Worm (Caenorhabditis elegans) whole organism, L3 larva: ENCODE results near the gene Y60A3A.24.

Source experiments
- ceh-28 ChIP-seq: fragments of 150-350 bp; optimal IDR thresholded peaks from 2 replicates; lab custom pipeline; 2014; ENCODE audit warnings: missing biosample characterization, missing genetic modification reagents, missing genetic modification characterization
- fos-1 ChIP-seq: fragments of 150-350 bp; optimal IDR thresholded peaks from 2 replicates; lab custom pipeline; 2014; ENCODE audit warnings: missing biosample characterization, missing genetic modification characterization
- nhr-237 ChIP-seq: fragments of 150-350 bp; optimal IDR thresholded peaks from 2 replicates; lab custom pipeline; 2014; ENCODE audit warnings: missing biosample characterization, missing genetic modification characterization
- nhr-43 ChIP-seq: sonication (generic microtip); optimal IDR thresholded peaks from 2 replicates; lab custom pipeline; 2016; ENCODE audit warnings: mild to moderate bottlenecking, missing genetic modification characterization, missing compliant biosample characterization; ENCODE audit not compliant: poor library complexity, severe bottlenecking

- no peak for TF ChIP-seq ceh-28 (tag; lab: Kevin White, UChicago)
- no peak for TF ChIP-seq nhr-237 (tag; lab: Kevin White, UChicago)
- no peak for TF ChIP-seq fos-1 (tag; lab: Kevin White, UChicago)
- no peak for TF ChIP-seq nhr-43 (tag; lab: Kevin White, UChicago)
Observed at ce11 chrV:19954491-19954890, 27.2 kb downstream of the Y60A3A.24 start.
